Worm (Caenorhabditis elegans) whole organism, L2 larva: ENCODE results near the gene T02D1.7.

Experiments
- C34F6.9 ChIP-seq: fragments of 150-350 bp; optimal IDR thresholded peaks from 2 replicates; lab custom pipeline; 2014; ENCODE audit warnings: missing biosample characterization, missing genetic modification characterization
- nhr-11 ChIP-seq: fragments of 150-350 bp; optimal IDR thresholded peaks from 2 replicates; lab custom pipeline; 2014; ENCODE audit warnings: missing biosample characterization, missing genetic modification characterization
- nhr-77 ChIP-seq: fragments of 150-350 bp; optimal IDR thresholded peaks from 2 replicates; lab custom pipeline; 2014; ENCODE audit warnings: missing biosample characterization, missing genetic modification characterization
- unc-62 ChIP-seq: fragments of 150-350 bp; optimal IDR thresholded peaks from 2 replicates; lab custom pipeline; 2014; ENCODE audit warnings: missing biosample characterization, missing genetic modification reagents, missing genetic modification characterization
- ztf-11 ChIP-seq: sonication (generic microtip); optimal IDR thresholded peaks from 2 replicates; lab custom pipeline; 2017; ENCODE audit warnings: missing biosample characterization, missing genetic modification characterization

DNA sequence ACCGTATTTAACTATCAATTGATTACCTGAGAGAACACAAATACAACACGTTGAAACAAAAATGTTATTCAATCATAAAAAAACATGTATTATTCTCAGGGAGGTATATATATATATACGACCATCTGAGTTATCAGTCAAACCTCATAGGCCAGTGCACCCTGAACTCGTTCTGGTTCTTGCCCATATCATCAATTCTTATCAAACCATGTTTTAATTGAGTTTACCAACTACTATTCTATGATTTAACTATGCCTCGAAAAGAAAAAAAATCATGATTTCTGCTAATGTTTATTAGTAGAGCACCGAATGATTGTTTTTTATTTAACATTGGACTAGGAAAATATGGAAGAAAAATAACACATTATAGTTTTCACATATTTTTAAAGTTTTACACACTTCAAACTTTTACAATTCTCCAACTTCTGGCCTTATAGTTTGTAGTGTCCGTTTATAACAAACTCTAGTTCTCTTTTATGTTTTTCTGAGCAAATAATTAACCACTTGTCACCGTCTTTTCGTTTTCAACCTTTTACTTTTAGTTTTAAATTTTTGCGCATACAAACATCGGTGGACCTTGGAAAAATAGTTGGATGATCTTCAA is 25.4 kb upstream of the T02D1.7 start:
- no peak for TF ChIP-seq ztf-11
- no peak for TF ChIP-seq unc-62 (GFP tag; lab: Kevin White, UChicago)
- no peak for TF ChIP-seq nhr-11
- no peak for TF ChIP-seq C34F6.9 (tag; lab: Kevin White, UChicago)
- no peak for TF ChIP-seq nhr-77
